Fruit fly (Drosophila melanogaster) whole organism: ENCODE measurements around the gene CG10839.

Experiments used
- pan ChIP-seq: fragments of >200 bp; optimal IDR thresholded peaks from 2 replicates; lab custom pipeline; 2017
- psq ChIP-seq: fragments of >200 bp; optimal IDR thresholded peaks from 2 replicates; lab custom pipeline; 2017
- usp ChIP-seq: fragments of >200 bp; optimal IDR thresholded peaks from 2 replicates; lab custom pipeline; 2017; ENCODE audit warnings: missing biosample characterization, missing genetic modification characterization, mixed read lengths

- no peak for TF ChIP-seq psq (lab: Kevin White, UChicago)
- no peak for TF ChIP-seq pan
- no peak for TF ChIP-seq usp (GFP tag; lab: Kevin White, UChicago)
These were observed at the start of gene CG10839 for dm6 chr2L:15979186-15979585.
